Worm (Caenorhabditis elegans) whole organism, L2 larva: ENCODE results near the gene F59A2.5.
A peak's percentile ranks its signal among the peaks of the same experiment; 100 is the strongest.

Source experiments
- C34F6.9 ChIP-seq: fragments of 150-350 bp; optimal IDR thresholded peaks from 2 replicates; lab custom pipeline; 2014; ENCODE audit warnings: missing biosample characterization, missing genetic modification characterization
- F13H6.1 ChIP-seq: sonication (generic microtip); optimal IDR thresholded peaks from 2 replicates; lab custom pipeline; 2016; ENCODE audit warnings: missing genetic modification characterization, missing compliant biosample characterization
- R02D3.7 ChIP-seq: fragments of 150-350 bp; optimal IDR thresholded peaks from 2 replicates; lab custom pipeline; 2014; ENCODE audit warnings: missing biosample characterization, missing genetic modification characterization
- Y55F3AM.14 ChIP-seq: fragments of 200-800 bp; sonication (Bioruptor generic); optimal IDR thresholded peaks from 2 replicates; lab custom pipeline; 2018; ENCODE audit warnings: mild to moderate bottlenecking, missing genetic modification characterization, missing compliant biosample characterization
- ZK546.5 ChIP-seq: sonication (generic microtip); optimal IDR thresholded peaks from 2 replicates; lab custom pipeline; 2017; ENCODE audit warnings: missing biosample characterization, missing genetic modification characterization
- alr-1 ChIP-seq: fragments of 150-350 bp; optimal IDR thresholded peaks from 2 replicates; lab custom pipeline; 2014; ENCODE audit warnings: missing biosample characterization, missing genetic modification characterization
- aly-2 ChIP-seq: fragments of 150-350 bp; optimal IDR thresholded peaks from 2 replicates; lab custom pipeline; 2014; ENCODE audit warnings: missing biosample characterization, missing genetic modification characterization
- ama-1 ChIP-seq: fragments of 150-350 bp; optimal IDR thresholded peaks from 2 replicates; lab custom pipeline; 2018; ENCODE audit warnings: inconsistent platforms
- blmp-1 ChIP-seq: sonication (generic microtip); optimal IDR thresholded peaks from 2 replicates; lab custom pipeline; 2017; ENCODE audit warnings: missing genetic modification characterization, mild to moderate bottlenecking, missing compliant biosample characterization, antibody characterized with exemption, moderate library complexity; ENCODE audit not compliant: insufficient read depth
- ceh-16 ChIP-seq: fragments of 150-350 bp; optimal IDR thresholded peaks from 2 replicates; lab custom pipeline; 2014; ENCODE audit warnings: missing biosample characterization, missing genetic modification characterization
- ceh-82 ChIP-seq: fragments of 150-350 bp; optimal IDR thresholded peaks from 2 replicates; lab custom pipeline; 2014; ENCODE audit warnings: missing biosample characterization, missing genetic modification characterization
- crh-2 ChIP-seq: sonication (generic microtip); optimal IDR thresholded peaks from 2 replicates; lab custom pipeline; 2017; ENCODE audit warnings: missing biosample characterization, missing genetic modification characterization
- dmd-4 ChIP-seq: sonication (generic microtip); optimal IDR thresholded peaks from 2 replicates; lab custom pipeline; 2017; ENCODE audit warnings: missing biosample characterization, missing genetic modification characterization
- egl-27 ChIP-seq: sonication (generic microtip); optimal IDR thresholded peaks from 3 replicates; lab custom pipeline; 2017; ENCODE audit warnings: missing biosample characterization, missing genetic modification reagents, missing genetic modification characterization
- elt-1 ChIP-seq: fragments of 150-350 bp; optimal IDR thresholded peaks from 2 replicates; lab custom pipeline; 2014; ENCODE audit warnings: missing biosample characterization, missing genetic modification characterization
- elt-3 ChIP-seq: sonication (generic microtip); optimal IDR thresholded peaks from 2 replicates; lab custom pipeline; 2017; ENCODE audit warnings: missing biosample characterization, missing genetic modification characterization
- fos-1 ChIP-seq: fragments of 150-350 bp; optimal IDR thresholded peaks from 2 replicates; lab custom pipeline; 2014; ENCODE audit warnings: missing biosample characterization, missing genetic modification characterization
- gmeb-1 ChIP-seq: fragments of 150-350 bp; optimal IDR thresholded peaks from 2 replicates; lab custom pipeline; 2014; ENCODE audit warnings: missing biosample characterization, missing genetic modification characterization
- lin-11 ChIP-seq: fragments of 150-350 bp; sonication (generic microtip); optimal IDR thresholded peaks from 2 replicates; lab custom pipeline; 2014; ENCODE audit warnings: missing biosample characterization, missing genetic modification characterization, inconsistent platforms, mixed read lengths
- lin-13 ChIP-seq: fragments of 150-350 bp; optimal IDR thresholded peaks from 2 replicates; lab custom pipeline; 2014; ENCODE audit warnings: missing biosample characterization, missing genetic modification reagents, missing genetic modification characterization
- lin-39 ChIP-seq: fragments of 150-350 bp; optimal IDR thresholded peaks from 2 replicates; lab custom pipeline; 2014; ENCODE audit warnings: missing biosample characterization, missing genetic modification reagents, missing genetic modification characterization
- lsy-2 ChIP-seq, 2 experiments: fragments of 150-350 bp in 1 of 2; sonication (generic microtip) in 1 of 2; optimal IDR thresholded peaks; 2 replicates each; lab custom pipeline; 2014 to 2017; ENCODE audit warnings: missing biosample characterization in 2 of 2, missing genetic modification characterization in 2 of 2
- mab-5 ChIP-seq: fragments of 150-350 bp; optimal IDR thresholded peaks from 2 replicates; lab custom pipeline; 2014; ENCODE audit warnings: missing biosample characterization, missing genetic modification characterization
- mbf-1 ChIP-seq: sonication (generic microtip); optimal IDR thresholded peaks from 2 replicates; lab custom pipeline; 2017; ENCODE audit warnings: missing biosample characterization, missing genetic modification characterization
- mdl-1 ChIP-seq, 2 experiments: fragments of 150-350 bp in 1 of 2; sonication (generic microtip) in 1 of 2; optimal IDR thresholded peaks; 2 replicates each; lab custom pipeline; 2017; ENCODE audit warnings: missing biosample characterization in 2 of 2, missing genetic modification characterization in 2 of 2
- nhr-10 ChIP-seq: sonication (generic microtip); optimal IDR thresholded peaks from 2 replicates; lab custom pipeline; 2017; ENCODE audit warnings: missing biosample characterization, missing genetic modification characterization
- nhr-11 ChIP-seq: fragments of 150-350 bp; optimal IDR thresholded peaks from 2 replicates; lab custom pipeline; 2014; ENCODE audit warnings: missing biosample characterization, missing genetic modification characterization
- nhr-12 ChIP-seq: fragments of 150-350 bp; optimal IDR thresholded peaks from 2 replicates; lab custom pipeline; 2014; ENCODE audit warnings: missing biosample characterization, missing genetic modification characterization
- nhr-129 ChIP-seq: fragments of 150-350 bp; optimal IDR thresholded peaks from 2 replicates; lab custom pipeline; 2014; ENCODE audit warnings: missing biosample characterization, missing genetic modification characterization
- nhr-21 ChIP-seq: fragments of 150-350 bp; optimal IDR thresholded peaks from 2 replicates; lab custom pipeline; 2014; ENCODE audit warnings: missing biosample characterization, missing genetic modification characterization
- nhr-23 ChIP-seq: fragments of 150-350 bp; optimal IDR thresholded peaks from 2 replicates; lab custom pipeline; 2014; ENCODE audit warnings: missing biosample characterization, missing genetic modification reagents, missing genetic modification characterization
- nhr-237 ChIP-seq: fragments of 150-350 bp; optimal IDR thresholded peaks from 2 replicates; lab custom pipeline; 2014; ENCODE audit warnings: missing biosample characterization, missing genetic modification characterization
- nhr-25 ChIP-seq: fragments of 150-350 bp; sonication (generic microtip); optimal IDR thresholded peaks from 3 replicates; lab custom pipeline; 2014; ENCODE audit warnings: missing biosample characterization, missing genetic modification characterization
- nhr-6 ChIP-seq: fragments of 150-350 bp; optimal IDR thresholded peaks from 2 replicates; lab custom pipeline; 2014; ENCODE audit warnings: missing biosample characterization, missing genetic modification characterization
- nhr-77 ChIP-seq: fragments of 150-350 bp; optimal IDR thresholded peaks from 2 replicates; lab custom pipeline; 2014; ENCODE audit warnings: missing biosample characterization, missing genetic modification characterization
- peb-1 ChIP-seq: fragments of 150-350 bp; optimal IDR thresholded peaks from 2 replicates; lab custom pipeline; 2014; ENCODE audit warnings: missing biosample characterization, missing genetic modification characterization
- sem-4 ChIP-seq: fragments of 150-350 bp; optimal IDR thresholded peaks from 2 replicates; lab custom pipeline; 2014; ENCODE audit warnings: missing biosample characterization, missing genetic modification reagents, missing genetic modification characterization
- skn-1 ChIP-seq: sonication (generic microtip); optimal IDR thresholded peaks from 2 replicates; lab custom pipeline; 2017; ENCODE audit warnings: missing biosample characterization, missing genetic modification characterization
- sma-3 ChIP-seq: sonication (generic microtip); optimal IDR thresholded peaks from 2 replicates; lab custom pipeline; 2016; ENCODE audit warnings: missing genetic modification reagents, missing genetic modification characterization, missing compliant biosample characterization
- sma-9 ChIP-seq, 2 experiments: fragments of 150-350 bp in 1 of 2; sonication (generic microtip) in 1 of 2; optimal IDR thresholded peaks; 2 replicates each; lab custom pipeline; 2014 to 2016; ENCODE audit warnings: missing genetic modification characterization in 2 of 2, mild to moderate bottlenecking in 1 of 2, missing biosample characterization in 1 of 2, missing compliant biosample characterization in 1 of 2, missing genetic modification reagents in 1 of 2, moderate library complexity in 1 of 2
- snpc-4 ChIP-seq: fragments of 150-350 bp; optimal IDR thresholded peaks from 2 replicates; lab custom pipeline; 2014; ENCODE audit warnings: missing biosample characterization, missing genetic modification characterization
- unc-39 ChIP-seq: fragments of 150-350 bp; optimal IDR thresholded peaks from 2 replicates; lab custom pipeline; 2014; ENCODE audit warnings: missing biosample characterization, missing genetic modification characterization
- unc-55 ChIP-seq: fragments of 150-350 bp; sonication (generic microtip); optimal IDR thresholded peaks from 3 replicates; lab custom pipeline; 2014; ENCODE audit warnings: missing biosample characterization, missing genetic modification reagents, missing genetic modification characterization
- unc-62 ChIP-seq: fragments of 150-350 bp; optimal IDR thresholded peaks from 2 replicates; lab custom pipeline; 2014; ENCODE audit warnings: missing biosample characterization, missing genetic modification reagents, missing genetic modification characterization
- zag-1 ChIP-seq: fragments of 150-350 bp; optimal IDR thresholded peaks from 2 replicates; lab custom pipeline; 2014; ENCODE audit warnings: missing biosample characterization, missing genetic modification characterization
- ztf-1 ChIP-seq: fragments of 200-800 bp; sonication (Bioruptor generic); conservative IDR thresholded peaks from 2 replicates; pipeline ENCODE4 v1.3.6; 2022; ENCODE audit warnings: missing genetic modification characterization, missing compliant biosample characterization
- ztf-11 ChIP-seq: sonication (generic microtip); optimal IDR thresholded peaks from 2 replicates; lab custom pipeline; 2017; ENCODE audit warnings: missing biosample characterization, missing genetic modification characterization
- ztf-4 ChIP-seq: fragments of 150-350 bp; optimal IDR thresholded peaks from 2 replicates; lab custom pipeline; 2014; ENCODE audit warnings: missing biosample characterization, missing genetic modification characterization

Gene F59A2.5

DNA sequence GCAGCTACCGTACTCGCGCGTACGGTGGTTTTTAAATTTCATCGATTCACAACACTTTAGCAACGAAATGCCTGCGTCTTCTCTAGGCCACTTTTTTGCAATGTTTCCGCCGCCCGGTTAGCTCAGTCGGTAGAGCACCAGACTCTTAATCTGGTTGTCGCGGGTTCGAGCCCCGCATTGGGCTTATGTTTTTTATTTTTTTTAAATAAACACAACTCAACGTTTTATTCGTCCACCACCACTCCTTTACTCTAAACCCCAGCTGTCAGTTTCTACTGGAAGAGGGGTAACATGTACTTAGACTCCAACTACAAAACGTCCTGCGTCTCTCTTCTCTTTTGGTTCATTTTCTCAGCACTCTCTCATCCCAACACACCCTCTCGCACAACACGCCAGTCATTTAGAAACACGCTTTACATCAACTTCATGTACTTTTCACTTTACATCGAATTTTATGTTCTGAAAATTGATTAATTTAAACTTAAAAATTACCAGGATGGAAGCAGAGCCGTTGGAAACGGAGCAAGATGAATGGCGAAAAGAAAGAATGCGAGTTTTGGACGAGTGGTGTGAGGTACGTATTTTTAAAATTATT lies 15.1 kb upstream of the F59A2.5 start, which contains the start of the genes elmd-1 and hecw-1:
Gene elmd-1 (plus strand): TSS at position 494 of the 595 bp plus-strand sequence.
Gene hecw-1 (minus strand): TSS at position 545 of the 595 bp plus-strand sequence.
- TF ChIP-seq ztf-11 (tag; lab: Kevin White, UChicago) (no peak), nhr-6 (tag; lab: Kevin White, UChicago) (no peak), aly-2 (tag; lab: Kevin White, UChicago) (no peak), ceh-16 (no peak), lin-39 (tag; lab: Kevin White, UChicago) (no peak), blmp-1 (tag; lab: Kevin White, UChicago) (no peak), C34F6.9 (peak; percentile 63), nhr-10 (tag; lab: Kevin White, UChicago) (no peak), ama-1 (lab: Kevin White, UChicago) (no peak), lin-13 (GFP tag; lab: Kevin White, UChicago) (peak; percentile 56), crh-2 (tag; lab: Kevin White, UChicago) (peak; percentile 71), ceh-82 (tag; lab: Kevin White, UChicago) (no peak), elt-3 (no peak), mdl-1 (tag; optimal IDR thresholded peaks at IDR 0.05; lab: Kevin White, UChicago) (no peak), lsy-2 (tag; optimal IDR thresholded peaks at IDR 0.05; lab: Kevin White, UChicago) (peak; percentile 22 to 56), nhr-21 (tag; lab: Kevin White, UChicago) (no peak), Y55F3AM.14 (GFP tag; lab: Kevin White, UChicago) (no peak), elt-1 (no peak), fos-1 (peak; percentile 70), sem-4 (tag; lab: Kevin White, UChicago) (no peak), dmd-4 (tag; lab: Kevin White, UChicago) (no peak), zag-1 (tag; lab: Kevin White, UChicago) (no peak), gmeb-1 (tag; lab: Kevin White, UChicago) (peak; percentile 53), unc-55 (GFP tag; lab: Kevin White, UChicago) (peak; percentile 73), nhr-237 (tag; lab: Kevin White, UChicago) (no peak), nhr-129 (tag; lab: Kevin White, UChicago) (peak; percentile 57), ztf-1 (no peak), egl-27 (tag; lab: Kevin White, UChicago) (peak; percentile 50), nhr-12 (no peak), mbf-1 (no peak), peb-1 (no peak), ZK546.5 (tag; lab: Kevin White, UChicago) (no peak), nhr-11 (tag; lab: Kevin White, UChicago) (no peak), lin-11 (tag; lab: Kevin White, UChicago) (no peak), nhr-77 (tag; lab: Kevin White, UChicago) (no peak), R02D3.7 (tag; lab: Kevin White, UChicago) (no peak), sma-3 (peak; percentile 51), nhr-23 (tag; lab: Kevin White, UChicago) (no peak), mab-5 (no peak), sma-9 (GFP tag; optimal IDR thresholded peaks at IDR 0.05; lab: Kevin White, UChicago) (peak; percentile 3), sma-9 (tag; optimal IDR thresholded peaks at IDR 0.05; lab: Kevin White, UChicago) (no peak), nhr-25 (tag; lab: Kevin White, UChicago) (no peak), unc-62 (GFP tag; lab: Kevin White, UChicago) (no peak), snpc-4 (tag; lab: Kevin White, UChicago) (no peak), F13H6.1 (peak; percentile 60), unc-39 (tag; lab: Kevin White, UChicago) (no peak), alr-1 (tag; lab: Kevin White, UChicago) (no peak), skn-1 (tag; lab: Kevin White, UChicago) (no peak), ztf-4 (tag; lab: Kevin White, UChicago) (peak; percentile 28)
